Worm (Caenorhabditis elegans): ENCODE measurements around the gene ilc-17.1.

DNA sequence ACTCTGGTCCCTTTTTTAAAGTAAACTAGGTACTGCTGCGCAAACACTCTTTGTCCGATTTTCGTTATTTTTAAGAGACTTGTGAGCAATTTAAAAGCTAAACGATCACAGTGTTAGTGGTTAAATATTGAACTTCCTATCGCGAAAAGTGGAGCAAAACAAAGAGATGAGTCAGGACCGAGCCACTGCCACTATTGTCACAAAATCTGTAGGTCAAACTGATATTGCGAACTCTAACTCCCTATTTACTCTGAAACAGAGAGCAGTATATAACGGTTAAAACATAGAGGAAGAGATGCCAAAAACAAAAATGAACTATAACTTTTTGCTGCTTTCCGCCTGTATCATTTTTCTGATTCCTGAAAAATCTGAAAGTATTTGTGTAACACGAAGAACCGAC, 23.0 kb upstream of the ilc-17.1 start, which contains the start of gene abf-5:
- TF ChIP-seq ztf-29 (GFP tag; IDR thresholded peaks at IDR 0.05): no peak
- TF ChIP-seq tab-1 (GFP tag; IDR thresholded peaks at IDR 0.05): no peak
- no peak for TF ChIP-seq ref-1 (GFP tag; conservative IDR thresholded peaks at IDR 0.05)
- TF ChIP-seq med-1 (GFP tag; optimal IDR thresholded peaks at IDR 0.05; ENCODE audit: insufficient read depth): no peak
- no peak for TF ChIP-seq klf-2 (GFP tag; conservative IDR thresholded peaks at IDR 0.05)
- TF ChIP-seq flt-1 (GFP tag; IDR thresholded peaks at IDR 0.05): no peak
- TF ChIP-seq cog-1 (tag; optimal IDR thresholded peaks at IDR 0.05): no peak
- no peak for TF ChIP-seq ztf-23 (GFP tag; IDR thresholded peaks at IDR 0.05)
